Worm (Caenorhabditis elegans) whole organism, mixed stage, embryonic: ENCODE data around the gene R10E4.11.

Experiments used
- ceh-83 ChIP-seq: fragments of 200-800 bp; sonication (Bioruptor generic); optimal IDR thresholded peaks from 2 replicates; lab custom pipeline; 2018; ENCODE audit warnings: mild to moderate bottlenecking, missing genetic modification characterization, missing compliant biosample characterization
- lsy-2 ChIP-seq: fragments of 150-350 bp; optimal IDR thresholded peaks from 2 replicates; lab custom pipeline; 2014; ENCODE audit warnings: missing biosample characterization, missing genetic modification characterization
- mep-1 ChIP-seq: fragments of 150-350 bp; optimal IDR thresholded peaks from 2 replicates; lab custom pipeline; 2017; ENCODE audit warnings: missing biosample characterization, missing genetic modification reagents, missing genetic modification characterization, inconsistent platforms

- TF ChIP-seq mep-1 (tag; lab: Kevin White, UChicago) = no peak
- TF ChIP-seq ceh-83 (GFP tag; lab: Kevin White, UChicago) = no peak
- TF ChIP-seq lsy-2 = no peak
Observed at ce11 chrIII:4278203-4278602, 22.6 kb downstream of the R10E4.11 start.
